Worm (Caenorhabditis elegans): ENCODE results near the gene C33H5.1.

C33H5.1 gene

DNA sequence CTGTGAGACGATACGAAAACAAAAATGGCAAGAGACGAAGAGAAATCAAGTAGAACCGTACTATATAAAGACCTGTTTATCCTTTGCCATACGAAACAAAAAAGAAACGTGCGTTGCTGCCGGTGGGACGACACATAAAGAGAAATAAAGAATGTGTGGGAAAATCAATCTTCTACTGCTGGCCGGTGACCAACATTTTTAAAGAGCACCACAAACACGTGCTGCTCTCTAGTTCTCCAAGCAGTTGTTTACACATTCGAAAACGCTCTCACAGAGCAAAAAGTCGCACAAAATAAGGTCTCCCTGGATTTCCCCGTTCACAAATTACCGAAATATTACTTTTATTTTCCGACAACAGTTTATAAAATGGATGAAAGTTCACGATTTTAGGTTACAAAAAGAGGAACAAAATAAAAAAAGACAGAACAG lies 19.2 kb upstream of the C33H5.1 start, which contains the start of gene imp-3 (continued):
- TF ChIP-seq pha-4 (GFP tag; IDR thresholded peaks at IDR 0.05) (peak; percentile 71; the same call in 1 of the 2 replicates), pha-4 (tag; optimal IDR thresholded peaks at IDR 0.05) (peak; percentile 49), skn-1 (tag; optimal IDR thresholded peaks at IDR 0.05) (no peak)

DNA sequence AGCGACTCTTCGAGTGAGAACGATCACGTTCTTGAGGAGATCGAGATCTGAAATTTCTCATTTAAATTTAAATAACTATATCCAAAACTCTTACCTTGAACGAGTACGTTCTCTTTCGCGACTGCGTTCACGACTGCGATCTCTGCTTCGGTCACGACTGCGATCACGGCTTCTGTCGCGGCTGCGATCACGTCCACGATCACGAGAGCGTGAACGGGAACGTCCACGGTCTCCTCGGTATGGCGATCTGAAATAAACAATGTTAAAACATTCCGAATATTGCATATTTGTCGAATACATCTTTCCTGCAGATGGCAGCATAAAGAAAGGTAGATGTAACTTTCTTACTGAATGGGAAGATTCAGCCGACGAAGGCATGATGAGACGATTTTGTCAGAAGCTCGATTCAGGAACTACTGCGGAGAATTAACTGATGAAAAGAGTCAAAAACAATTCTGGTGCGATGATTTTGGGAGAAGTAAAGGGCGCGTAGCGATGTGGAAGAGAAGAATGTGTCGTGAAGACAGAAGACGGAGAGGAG lies 18.5 kb upstream of the C33H5.1 start:
- no peak for TF ChIP-seq mes-2 (tag; optimal IDR thresholded peaks at IDR 0.05; ENCODE audit: poor library complexity, severe bottlenecking)
- no peak for TF ChIP-seq mdl-1 (tag; optimal IDR thresholded peaks at IDR 0.05)
- peak; percentile 59 for TF ChIP-seq aha-1 (tag)
- TF ChIP-seq lin-38 (GFP tag; IDR thresholded peaks at IDR 0.05) = no peak
- TF ChIP-seq ceh-28 (tag; optimal IDR thresholded peaks at IDR 0.05) = no peak
- no peak for TF ChIP-seq zfp-3 (GFP tag; conservative IDR thresholded peaks at IDR 0.05)
- TF ChIP-seq egl-43 (GFP tag; IDR thresholded peaks at IDR 0.05) = peak; percentile 3; the same call in 1 of the 2 replicates
- TF ChIP-seq set-16 (GFP tag; IDR thresholded peaks at IDR 0.05) = 0 out of 2 replicates have a peak, but pooled peaks have one; percentile 12

DNA sequence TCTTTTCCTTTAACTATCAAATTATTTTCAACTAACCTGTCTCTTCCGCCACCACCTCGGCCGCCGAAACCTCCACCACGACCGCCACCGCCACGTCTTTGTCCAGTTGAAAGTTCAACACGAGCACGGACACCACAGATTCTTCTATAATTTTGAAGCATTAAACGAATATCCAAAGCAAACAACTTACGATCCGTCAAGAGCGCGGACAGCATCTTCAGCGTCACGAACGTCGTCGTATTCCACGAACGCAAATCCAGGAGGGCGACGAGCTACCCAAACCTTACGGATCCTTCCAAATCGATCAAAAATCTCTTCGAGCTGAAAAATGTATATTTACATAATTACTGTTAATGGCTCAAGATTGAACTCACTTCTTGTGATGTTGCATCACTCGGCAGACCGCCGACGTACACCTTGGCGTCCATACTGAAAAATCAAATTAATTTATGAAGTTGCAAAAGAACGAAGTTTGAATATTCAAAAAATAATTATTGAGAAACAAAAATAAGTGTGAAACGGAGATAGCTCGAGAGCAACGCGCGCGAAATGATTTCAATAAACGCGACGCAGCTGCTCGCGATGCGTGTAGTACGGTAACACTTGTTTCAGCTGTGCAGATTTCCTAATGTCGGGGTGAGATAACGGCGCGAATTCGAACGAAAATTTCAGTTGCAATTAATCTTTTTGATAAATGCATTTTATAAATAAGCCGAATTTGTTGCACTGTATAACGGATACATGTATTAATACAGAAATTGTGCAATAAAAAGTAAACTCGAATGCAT lies 17.7 kb upstream of the C33H5.1 start, which contains the start of gene rsp-6:
Gene rsp-6, minus strand, starts transcription at position 429 of the 788 bp plus-strand sequence.
- TF ChIP-seq mep-1 (tag; optimal IDR thresholded peaks at IDR 0.05) = peak; percentile 91
- peak; percentile 12 for TF ChIP-seq pqm-1 (tag; optimal IDR thresholded peaks at IDR 0.05)
- TF ChIP-seq nhr-102 (tag; optimal IDR thresholded peaks at IDR 0.05) = peak; percentile 61
- peak; percentile 60 for TF ChIP-seq nhr-28 (tag; optimal IDR thresholded peaks at IDR 0.05)
- TF ChIP-seq mes-2 (tag; optimal IDR thresholded peaks at IDR 0.05; ENCODE audit: poor library complexity, severe bottlenecking) = peak; percentile 90
- TF ChIP-seq nhr-6 (tag; optimal IDR thresholded peaks at IDR 0.05) = peak; percentile 81
- TF ChIP-seq snpc-1.2 (GFP tag; IDR thresholded peaks at IDR 0.05) = 0 out of 2 replicates have a peak, but pooled peaks have one; percentile 14
- TF ChIP-seq T26A8.4 (GFP tag; IDR thresholded peaks at IDR 0.05) = peak; percentile 69
- no peak for TF ChIP-seq spr-1 (tag; optimal IDR thresholded peaks at IDR 0.05)
- peak; percentile 29 for TF ChIP-seq nhr-25 (tag; optimal IDR thresholded peaks at IDR 0.05; ENCODE audit: borderline replicate concordance, insufficient read depth)
- peak; percentile 50 for TF ChIP-seq fkh-10 (GFP tag; optimal IDR thresholded peaks at IDR 0.05)
- TF ChIP-seq nhr-48 (tag; optimal IDR thresholded peaks at IDR 0.05) = peak; percentile 16
- peak; percentile 90 for TF ChIP-seq dve-1 (tag; optimal IDR thresholded peaks at IDR 0.05; ENCODE audit: insufficient read depth)
- TF ChIP-seq mxl-3 (GFP tag; optimal IDR thresholded peaks at IDR 0.05) = peak; percentile 62
- TF ChIP-seq lsy-2 (tag; optimal IDR thresholded peaks at IDR 0.05) = peak; percentile 97 to 99
- TF ChIP-seq zip-2 (tag; optimal IDR thresholded peaks at IDR 0.05) = no peak
- no peak for TF ChIP-seq Y5F2A.4 (GFP tag; optimal IDR thresholded peaks at IDR 0.05)
- TF ChIP-seq nhr-77 (tag; optimal IDR thresholded peaks at IDR 0.05) = peak; percentile 78
- peak; percentile 26; the same call in 1 of the 2 replicates for TF ChIP-seq dmd-6 (GFP tag; IDR thresholded peaks at IDR 0.05)
- peak; percentile 69 for TF ChIP-seq arid-1 (GFP tag; conservative IDR thresholded peaks at IDR 0.05)
- no peak for TF ChIP-seq ceh-82 (tag; optimal IDR thresholded peaks at IDR 0.05)
- TF ChIP-seq ceh-62 (tag; optimal IDR thresholded peaks at IDR 0.05) = no peak
- peak; percentile 51 for TF ChIP-seq lin-15B (tag; optimal IDR thresholded peaks at IDR 0.05)
- TF ChIP-seq lin-39 (tag; optimal IDR thresholded peaks at IDR 0.05) = no peak
- TF ChIP-seq lim-7 (GFP tag; IDR thresholded peaks at IDR 0.05) = no peak
- no peak for TF ChIP-seq nhr-111 (GFP tag; optimal IDR thresholded peaks at IDR 0.05)
- TF ChIP-seq daf-19 (GFP tag; conservative IDR thresholded peaks at IDR 0.05) = no peak
- TF ChIP-seq nhr-11 (tag; optimal IDR thresholded peaks at IDR 0.05) = peak; percentile 78
- TF ChIP-seq unc-130 (GFP tag; optimal IDR thresholded peaks at IDR 0.05) = peak; percentile 74
- TF ChIP-seq daf-16 (GFP tag; optimal IDR thresholded peaks at IDR 0.05) = peak in 1 of 2 experiments; percentile 1
- peak; percentile 77 for TF ChIP-seq daf-16 (tag; optimal IDR thresholded peaks at IDR 0.05)
- peak; percentile 33 for TF ChIP-seq F37D6.2 (tag; optimal IDR thresholded peaks at IDR 0.05)
- TF ChIP-seq lin-13 (GFP tag; optimal IDR thresholded peaks at IDR 0.05) = peak; percentile 75
- no peak for TF ChIP-seq zag-1 (tag; optimal IDR thresholded peaks at IDR 0.05)
- peak; percentile 15 for TF ChIP-seq jun-1 (tag; optimal IDR thresholded peaks at IDR 0.05)
- TF ChIP-seq lin-38 (GFP tag; IDR thresholded peaks at IDR 0.05) = peak; percentile 86
- peak; percentile 16 for TF ChIP-seq zfp-2 (tag; optimal IDR thresholded peaks at IDR 0.05)
